Worm (Caenorhabditis elegans): Measurements from ENCODE around the gene Y54G2A.44.

Y54G2A.44 gene

DNA sequence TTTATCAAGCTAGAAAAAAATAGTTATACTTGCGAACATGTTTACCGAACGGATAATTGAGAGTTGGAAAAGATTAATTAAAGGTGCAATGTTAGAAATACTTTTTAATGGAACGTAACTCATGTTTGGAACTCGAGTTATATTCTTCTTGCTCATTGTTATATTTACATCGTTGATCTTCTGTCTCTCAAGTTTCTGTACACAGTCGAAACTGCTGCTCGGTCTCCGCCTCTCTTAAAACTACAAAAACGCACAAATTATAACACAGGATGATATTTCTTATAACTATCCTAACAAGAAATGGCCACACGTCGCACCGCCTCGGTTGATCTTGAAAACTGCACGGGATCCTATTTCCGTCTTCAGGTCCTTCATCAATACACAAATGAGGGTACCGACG is 32.9 kb downstream of the Y54G2A.44 start, which contains the start of gene pudl-2:
pudl-2 (plus strand) TSS at position 301 of the 400 bp plus-strand sequence.
- TF ChIP-seq irx-1 (tag; optimal IDR thresholded peaks at IDR 0.05) (no peak), ces-1 (GFP tag; optimal IDR thresholded peaks at IDR 0.05) (no peak), dsc-1 (tag; optimal IDR thresholded peaks at IDR 0.05) (no peak), hlh-4 (tag; optimal IDR thresholded peaks at IDR 0.05) (no peak), lin-15B (tag; optimal IDR thresholded peaks at IDR 0.05) (no peak), egl-27 (tag; optimal IDR thresholded peaks at IDR 0.05) (no peak), nhr-85 (tag) (no peak)

DNA sequence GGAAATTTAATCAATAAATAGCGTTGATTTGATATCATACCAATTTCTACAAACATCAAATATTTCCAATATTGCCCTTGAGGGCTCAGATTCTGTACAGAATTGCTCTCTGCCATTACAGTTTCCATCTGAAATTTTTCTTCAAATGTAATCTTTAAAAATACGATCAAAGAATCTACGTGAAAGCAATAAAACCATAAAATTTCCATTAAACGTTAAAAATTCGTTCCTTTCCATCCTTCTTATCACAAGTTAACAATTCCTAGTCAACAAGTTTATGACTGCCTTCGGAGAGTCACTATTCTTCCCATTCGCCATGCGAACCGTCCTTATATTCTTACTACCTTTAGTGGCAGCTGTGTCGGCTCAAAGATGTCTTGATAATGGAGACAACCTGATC is 33.7 kb downstream of the Y54G2A.44 start, which contains the start of gene clec-82:
clec-82 (plus strand) TSS at position 301 of the 400 bp plus-strand sequence.
- TF ChIP-seq ztf-4 (tag; optimal IDR thresholded peaks at IDR 0.05) (no peak), blmp-1 (tag; optimal IDR thresholded peaks at IDR 0.05) (no peak), unc-62 (GFP tag; optimal IDR thresholded peaks at IDR 0.05) (no peak), lin-39 (tag; optimal IDR thresholded peaks at IDR 0.05) (no peak), pag-3 (tag; optimal IDR thresholded peaks at IDR 0.05; ENCODE audit: borderline replicate concordance, insufficient read depth) (no peak), dpl-1 (GFP tag; optimal IDR thresholded peaks at IDR 0.05) (no peak), pqm-1 (tag; optimal IDR thresholded peaks at IDR 0.05) (no peak), isw-1 (GFP tag; IDR thresholded peaks at IDR 0.05) (no peak)

DNA sequence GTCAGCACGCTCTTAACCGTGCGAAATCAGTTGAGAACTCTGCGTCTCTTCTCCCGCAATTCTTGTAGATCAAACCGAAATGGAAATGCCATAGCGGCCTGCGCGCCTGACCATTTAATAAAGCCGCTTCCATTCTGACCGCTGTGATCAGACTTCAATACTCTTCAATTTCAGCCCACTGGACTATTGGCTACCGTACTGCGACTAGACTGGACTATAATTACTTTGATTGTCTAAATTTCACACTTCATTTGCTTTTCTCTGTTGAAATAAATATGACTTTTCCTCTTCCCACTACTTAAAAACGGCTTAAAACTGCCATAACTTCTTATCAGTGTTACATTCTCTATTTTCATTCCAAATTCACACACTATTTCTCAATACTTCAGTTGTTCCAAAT is 36.6 kb downstream of the Y54G2A.44 start, which contains the start of gene Y54G2A.7:
Y54G2A.7 (plus strand) TSS at position 301 of the 400 bp plus-strand sequence.
- TF ChIP-seq fkh-10 (GFP tag; optimal IDR thresholded peaks at IDR 0.05) (no peak), nhr-71 (tag; optimal IDR thresholded peaks at IDR 0.05) (no peak), rnt-1 (tag; optimal IDR thresholded peaks at IDR 0.05) (no peak), nhr-12 (tag; optimal IDR thresholded peaks at IDR 0.05) (no peak), ceh-82 (tag; optimal IDR thresholded peaks at IDR 0.05) (no peak), F16B12.6 (tag; optimal IDR thresholded peaks at IDR 0.05) (no peak), mef-2 (tag; optimal IDR thresholded peaks at IDR 0.05) (no peak)

DNA sequence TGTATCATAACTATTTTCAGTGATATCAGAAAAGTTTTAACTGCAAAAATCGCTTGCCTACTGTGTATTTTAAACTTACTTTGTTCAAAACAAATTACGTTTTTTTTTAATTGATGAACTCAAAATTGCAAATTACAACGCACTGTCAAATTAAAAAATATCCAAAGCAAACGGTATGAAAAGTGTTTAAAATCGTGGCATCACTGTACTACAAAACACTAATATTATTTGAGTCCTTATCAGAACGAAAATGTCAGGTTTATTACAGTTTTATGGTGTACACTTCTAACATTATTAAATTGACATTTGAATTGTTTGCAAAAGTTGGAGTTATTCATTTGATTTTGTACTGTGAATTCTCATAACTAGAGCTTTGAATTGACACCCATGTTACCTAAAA is 39.6 kb downstream of the Y54G2A.44 start, which contains the start of gene clec-83:
clec-83 (minus strand) TSS at position 213 of the 400 bp plus-strand sequence.
- TF ChIP-seq efl-1 (optimal IDR thresholded peaks at IDR 0.05): no peak
- peak in 1 of 2 experiments; percentile 8 for TF ChIP-seq efl-1 (GFP tag; optimal IDR thresholded peaks at IDR 0.05 in 1 of 2)
- no peak for TF ChIP-seq snu-23 (GFP tag; optimal IDR thresholded peaks at IDR 0.05)

DNA sequence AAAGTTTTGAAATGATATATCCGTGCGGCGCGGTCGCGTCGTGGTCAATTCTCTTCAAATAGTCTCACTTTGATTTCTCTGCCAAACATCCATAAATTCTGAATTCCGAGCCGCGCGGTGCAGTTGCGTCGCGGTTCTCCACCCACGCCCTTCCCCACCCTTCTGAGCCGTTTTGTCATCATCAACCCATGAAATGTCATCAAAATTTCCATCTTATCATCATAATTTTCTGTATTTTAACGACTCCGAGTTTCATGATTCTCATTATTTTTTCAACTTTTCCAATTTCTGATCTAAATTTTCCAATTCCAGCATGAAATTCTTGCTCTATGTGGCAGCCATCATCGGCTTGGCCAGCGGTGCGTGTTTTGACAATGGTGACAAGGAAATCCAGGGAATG is 40.5 kb downstream of the Y54G2A.44 start, which contains the start of gene clec-84:
clec-84 (plus strand) TSS at position 301 of the 400 bp plus-strand sequence.
- no peak for TF ChIP-seq hpl-2 (GFP tag; optimal IDR thresholded peaks at IDR 0.05)
- no peak for TF ChIP-seq grh-1 (GFP tag; IDR thresholded peaks at IDR 0.05)
- TF ChIP-seq unc-86 (tag; optimal IDR thresholded peaks at IDR 0.05): no peak
- TF ChIP-seq skn-1 (tag; optimal IDR thresholded peaks at IDR 0.05): no peak
- TF ChIP-seq aly-2 (tag; optimal IDR thresholded peaks at IDR 0.05): no peak
- TF ChIP-seq egl-13 (tag; optimal IDR thresholded peaks at IDR 0.05): no peak
- TF ChIP-seq mdl-1 (tag; optimal IDR thresholded peaks at IDR 0.05): no peak
- TF ChIP-seq sptf-1 (tag; optimal IDR thresholded peaks at IDR 0.05): no peak
- TF ChIP-seq nhr-77 (tag; optimal IDR thresholded peaks at IDR 0.05): no peak
- no peak for TF ChIP-seq ztf-4 (tag; optimal IDR thresholded peaks at IDR 0.05)
- TF ChIP-seq unc-130 (tag; optimal IDR thresholded peaks at IDR 0.05): no peak
- no peak for TF ChIP-seq nhr-85 (tag)
- TF ChIP-seq nhr-12 (tag; optimal IDR thresholded peaks at IDR 0.05): no peak
- TF ChIP-seq ets-5 (GFP tag; IDR thresholded peaks at IDR 0.05): no peak
- no peak for TF ChIP-seq irx-1 (tag; optimal IDR thresholded peaks at IDR 0.05)
